Worm (Caenorhabditis elegans) whole organism, L4 larva: ENCODE measurements around the gene F22F7.2.

ENCODE experiments used
- Y105C5A.15 ChIP-seq: fragments of 200-800 bp; sonication (Bioruptor generic); IDR thresholded peaks from 2 replicates; pipeline ENCODE4 v1.3.6; 2022; ENCODE audit warnings: missing genetic modification characterization, missing compliant biosample characterization
- Y5F2A.4 ChIP-seq: fragments of 200-800 bp; sonication (Bioruptor generic); optimal IDR thresholded peaks from 2 replicates; lab custom pipeline; 2018; ENCODE audit warnings: mild to moderate bottlenecking, missing genetic modification characterization, missing compliant biosample characterization
- lin-39 ChIP-seq: fragments of 150-350 bp; optimal IDR thresholded peaks from 2 replicates; lab custom pipeline; 2014; ENCODE audit warnings: missing biosample characterization, missing genetic modification reagents, missing genetic modification characterization
- nhr-11 ChIP-seq: fragments of 150-350 bp; optimal IDR thresholded peaks from 2 replicates; lab custom pipeline; 2014; ENCODE audit warnings: missing biosample characterization, missing genetic modification characterization
- nhr-76 ChIP-seq: fragments of 150-350 bp; optimal IDR thresholded peaks from 2 replicates; lab custom pipeline; 2014; ENCODE audit warnings: missing biosample characterization, missing genetic modification characterization
- saeg-2 ChIP-seq: fragments of 200-800 bp; sonication (Bioruptor generic); IDR thresholded peaks from 2 replicates; pipeline ENCODE4 v1.3.6; 2022; ENCODE audit warnings: missing genetic modification reagents, missing genetic modification characterization, missing compliant biosample characterization
- ztf-11 ChIP-seq: fragments of 150-350 bp; optimal IDR thresholded peaks from 2 replicates; lab custom pipeline; 2014; ENCODE audit warnings: missing biosample characterization, missing genetic modification characterization

DNA sequence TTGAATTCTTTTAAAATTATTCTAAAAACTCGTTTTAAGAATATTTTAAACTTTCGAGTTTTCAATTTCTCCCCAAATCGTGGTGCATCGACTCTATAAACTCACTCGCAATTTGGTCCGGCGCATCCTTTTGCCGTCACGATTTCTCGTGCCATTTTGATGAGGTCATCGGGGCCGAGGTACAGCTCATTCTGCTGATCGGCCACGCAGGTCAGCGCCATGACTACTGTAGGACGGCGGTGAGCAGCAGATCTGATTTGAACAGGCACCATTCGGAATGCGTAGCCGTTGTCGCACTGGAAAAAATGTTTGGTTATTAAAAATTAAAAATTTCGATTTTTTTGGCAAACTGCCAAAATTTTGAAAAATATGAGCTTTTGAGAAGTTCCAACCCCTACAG lies 10.1 kb downstream of the F22F7.2 start:
- TF ChIP-seq ztf-11 (tag; lab: Kevin White, UChicago) = no peak
- no peak for TF ChIP-seq Y5F2A.4 (GFP tag; lab: Kevin White, UChicago)
- TF ChIP-seq lin-39 (tag; lab: Kevin White, UChicago) = no peak
- TF ChIP-seq Y105C5A.15 (GFP tag; lab: Robert Waterston, UW) = no peak
- no peak for TF ChIP-seq nhr-76
- no peak for TF ChIP-seq saeg-2
- TF ChIP-seq nhr-11 = no peak
